Worm (Caenorhabditis elegans) whole organism, midembryonic: ENCODE measurements around the gene mogs-1.

Source experiments
- T22C8.4 ChIP-seq: fragments of 200-800 bp; sonication (Bioruptor generic); IDR thresholded peaks from 2 replicates; pipeline ENCODE4 v1.3.6; 2022; ENCODE audit warnings: missing genetic modification characterization, missing compliant biosample characterization
- tab-1 ChIP-seq: fragments of 200-800 bp; sonication (Bioruptor generic); IDR thresholded peaks from 2 replicates; pipeline ENCODE4 v1.3.6; 2022; ENCODE audit warnings: missing genetic modification characterization, missing compliant biosample characterization
- ztf-29 ChIP-seq: fragments of 200-800 bp; sonication (Bioruptor generic); IDR thresholded peaks from 2 replicates; pipeline ENCODE4 v1.3.6; 2022; ENCODE audit warnings: missing genetic modification reagents, missing genetic modification characterization, missing compliant biosample characterization

DNA sequence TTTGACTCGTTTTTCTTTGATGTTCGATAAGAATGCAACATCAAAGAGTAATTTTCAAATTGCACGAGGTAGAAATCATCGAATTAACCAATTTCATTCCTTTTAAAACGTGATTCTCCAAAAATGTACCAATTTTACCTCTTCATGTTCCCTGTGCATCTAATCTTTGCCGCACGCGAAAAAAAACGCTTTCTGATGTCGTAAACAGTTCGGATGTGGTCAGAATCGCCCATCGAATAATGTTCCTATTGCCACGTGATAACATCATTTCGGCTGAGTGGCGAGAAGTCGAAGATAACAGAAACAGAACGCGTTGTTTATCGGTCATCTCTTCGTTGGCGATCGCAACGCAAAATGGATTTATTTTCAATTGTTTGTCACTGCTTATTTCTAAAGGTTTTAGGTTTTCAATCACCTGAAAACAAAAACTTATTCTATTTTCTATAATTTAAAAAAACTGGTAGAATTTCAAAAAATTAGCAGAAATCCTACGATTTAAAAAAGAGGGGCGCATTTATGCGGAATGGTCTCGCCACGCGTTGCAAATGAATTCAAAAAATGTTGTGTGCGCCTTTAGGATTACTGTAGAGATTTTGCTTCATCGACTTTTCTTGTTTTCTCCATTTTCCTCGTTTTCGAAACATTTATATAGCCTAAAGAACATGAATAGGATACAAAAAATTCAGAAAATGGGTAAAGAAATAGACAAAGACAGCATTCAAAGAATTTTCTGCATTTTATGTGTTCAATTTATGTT lies at the start of gene mogs-1:
- TF ChIP-seq ztf-29 (GFP tag; lab: Robert Waterston, UW) (no peak), T22C8.4 (GFP tag; lab: Robert Waterston, UW) (no peak), tab-1 (GFP tag; lab: Robert Waterston, UW) (no peak)
